Fruit fly (Drosophila melanogaster) whole organism, embryonic: Measurements from ENCODE around the gene cl.

Experiments used
- Asciz ChIP-seq: fragments of 200-800 bp; sonication (Bioruptor generic); optimal IDR thresholded peaks from 2 replicates; lab custom pipeline; 2017; ENCODE audit warnings: missing biosample characterization, mild to moderate bottlenecking, missing genetic modification characterization, missing genetic modification reagents
- BtbVII ChIP-seq: fragments of 200-800 bp; sonication (Bioruptor generic); optimal IDR thresholded peaks from 3 replicates; lab custom pipeline; 2017; ENCODE audit warnings: missing biosample characterization, mild to moderate bottlenecking, missing genetic modification characterization
- CG10565 ChIP-seq: fragments of 200-800 bp; sonication (Bioruptor generic); optimal IDR thresholded peaks from 3 replicates; lab custom pipeline; 2016; ENCODE audit warnings: missing biosample characterization, mild to moderate bottlenecking, missing genetic modification characterization
- CG12659 ChIP-seq: fragments of 200-800 bp; sonication (Bioruptor generic); optimal IDR thresholded peaks from 3 replicates; lab custom pipeline; 2017; ENCODE audit warnings: mild to moderate bottlenecking, missing biosample characterization, missing genetic modification reagents, missing genetic modification characterization
- CG12942 ChIP-seq: fragments of 200-800 bp; sonication (Bioruptor generic); optimal IDR thresholded peaks from 3 replicates; lab custom pipeline; 2016; ENCODE audit warnings: missing biosample characterization, missing genetic modification characterization
- CG15011 ChIP-seq: fragments of 200-800 bp; sonication (Bioruptor generic); optimal IDR thresholded peaks from 3 replicates; lab custom pipeline; 2018; ENCODE audit warnings: missing biosample characterization, mild to moderate bottlenecking, missing genetic modification characterization
- CG16779 ChIP-seq: fragments of 200-800 bp; sonication (Bioruptor generic); IDR thresholded peaks from 2 replicates; pipeline ENCODE4 v1.3.6; 2022; ENCODE audit warnings: missing biosample characterization, missing genetic modification characterization
- CG17186 ChIP-seq: fragments of 200-800 bp; sonication (Bioruptor generic); optimal IDR thresholded peaks from 3 replicates; lab custom pipeline; 2017; ENCODE audit warnings: missing biosample characterization, missing genetic modification reagents, missing genetic modification characterization
- CG17328 ChIP-seq: fragments of 200-800 bp; sonication (Bioruptor generic); IDR thresholded peaks from 2 replicates; pipeline ENCODE4 v1.3.6; 2022; ENCODE audit warnings: missing biosample characterization, missing genetic modification characterization
- CG17385 ChIP-seq: fragments of 200-800 bp; sonication (Bioruptor generic); optimal IDR thresholded peaks from 3 replicates; lab custom pipeline; 2018; ENCODE audit warnings: missing biosample characterization, mild to moderate bottlenecking, missing genetic modification characterization
- CG2129 ChIP-seq: fragments of 200-800 bp; sonication (Bioruptor generic); IDR thresholded peaks from 2 replicates; pipeline ENCODE4 v1.3.6; 2022; ENCODE audit warnings: missing biosample characterization, missing genetic modification characterization; ENCODE audit not compliant: partially characterized antibody
- CG31388 ChIP-seq: fragments of 200-800 bp; sonication (Bioruptor generic); optimal IDR thresholded peaks from 2 replicates; lab custom pipeline; 2016; ENCODE audit warnings: missing biosample characterization, missing genetic modification characterization
- CG32532 ChIP-seq: fragments of 200-800 bp; sonication (Bioruptor generic); IDR thresholded peaks from 2 replicates; pipeline ENCODE4 v1.3.6; 2022; ENCODE audit warnings: missing biosample characterization, missing genetic modification characterization
- CG32767 ChIP-seq: fragments of 200-800 bp; sonication (Bioruptor generic); IDR thresholded peaks from 2 replicates; pipeline ENCODE4 v1.3.6; 2022; ENCODE audit warnings: missing biosample characterization, missing genetic modification characterization
- CG33557 ChIP-seq: fragments of 200-800 bp; sonication (Bioruptor generic); optimal IDR thresholded peaks from 2 replicates; lab custom pipeline; 2019; ENCODE audit warnings: missing biosample characterization, mild to moderate bottlenecking, missing genetic modification characterization, moderate library complexity
- CG3847 ChIP-seq: fragments of 200-800 bp; sonication (Bioruptor generic); IDR thresholded peaks from 2 replicates; pipeline ENCODE4 v1.3.6; 2022; ENCODE audit warnings: missing biosample characterization, missing genetic modification characterization
- CG4730 ChIP-seq: fragments of 200-800 bp; sonication (Bioruptor generic); IDR thresholded peaks from 2 replicates; pipeline ENCODE4 v1.3.6; 2022; ENCODE audit warnings: missing biosample characterization, missing genetic modification characterization
- CG4820 ChIP-seq: fragments of 200-800 bp; sonication (Bioruptor generic); optimal IDR thresholded peaks from 3 replicates; lab custom pipeline; 2016; ENCODE audit warnings: missing biosample characterization, missing genetic modification characterization
- CG6854 ChIP-seq: fragments of 200-800 bp; sonication (Bioruptor generic); optimal IDR thresholded peaks from 3 replicates; lab custom pipeline; 2017; ENCODE audit warnings: missing biosample characterization, mild to moderate bottlenecking, missing genetic modification characterization
- CG7928 ChIP-seq: fragments of 200-800 bp; sonication (Bioruptor generic); optimal IDR thresholded peaks from 2 replicates; lab custom pipeline; 2017; ENCODE audit warnings: missing biosample characterization, mild to moderate bottlenecking, missing genetic modification characterization
- CG8478 ChIP-seq: fragments of >200 bp; optimal IDR thresholded peaks from 2 replicates; lab custom pipeline; 2018
- CG9817 ChIP-seq: fragments of 200-800 bp; sonication (Bioruptor generic); optimal IDR thresholded peaks from 2 replicates; lab custom pipeline; 2018; ENCODE audit warnings: missing biosample characterization, mild to moderate bottlenecking, missing genetic modification characterization, moderate library complexity
- Fer1 ChIP-seq: fragments of 200-800 bp; sonication (Bioruptor generic); optimal IDR thresholded peaks from 2 replicates; lab custom pipeline; 2017; ENCODE audit warnings: missing biosample characterization, mild to moderate bottlenecking, missing genetic modification characterization
- Hey ChIP-seq: fragments of 200-800 bp; sonication (Bioruptor generic); optimal IDR thresholded peaks from 3 replicates; lab custom pipeline; 2018; ENCODE audit warnings: missing biosample characterization, mild to moderate bottlenecking, missing genetic modification characterization
- Hr78 ChIP-seq, 2 experiments: fragments of 200-800 bp in 1 of 2; fragments of >200 bp in 1 of 2; sonication (Bioruptor generic) in 1 of 2; optimal IDR thresholded peaks; 2 replicates each; lab custom pipeline; 2017 to 2019; ENCODE audit warnings: missing biosample characterization in 2 of 2, missing genetic modification characterization in 2 of 2, mild to moderate bottlenecking in 1 of 2, moderate library complexity in 1 of 2
- Med ChIP-seq: fragments of 200-800 bp; sonication (Bioruptor generic); peaks from one replicate; lab custom pipeline; 2016; ENCODE audit warnings: missing biosample characterization, missing genetic modification characterization, mild to moderate bottlenecking, inconsistent platforms, moderate library complexity
- NC2β ChIP-seq: fragments of 200-800 bp; sonication (Bioruptor generic); optimal IDR thresholded peaks from 2 replicates; lab custom pipeline; 2016; ENCODE audit warnings: missing biosample characterization, missing genetic modification characterization
- Sox102F ChIP-seq: fragments of 200-800 bp; sonication (Bioruptor generic); optimal IDR thresholded peaks from 2 replicates; lab custom pipeline; 2018; ENCODE audit warnings: missing biosample characterization, mild to moderate bottlenecking, missing genetic modification characterization, moderate library complexity
- Taf1 ChIP-seq: fragments of 200-800 bp; sonication (Bioruptor generic); IDR thresholded peaks from 2 replicates; pipeline ENCODE4 v1.3.6; 2022; ENCODE audit warnings: missing biosample characterization, missing genetic modification characterization
- al ChIP-seq: fragments of 200-800 bp; sonication (Bioruptor generic); IDR thresholded peaks from 2 replicates; pipeline ENCODE4 v1.3.6; 2022; ENCODE audit warnings: missing biosample characterization, missing genetic modification characterization
- bowl ChIP-seq: fragments of 200-800 bp; sonication (Bioruptor generic); IDR thresholded peaks from 2 replicates; pipeline ENCODE4 v1.3.6; 2022; ENCODE audit warnings: missing biosample characterization, missing genetic modification characterization
- caup ChIP-seq: fragments of 200-800 bp; sonication (Bioruptor generic); optimal IDR thresholded peaks from 3 replicates; lab custom pipeline; 2017; ENCODE audit warnings: missing biosample characterization, mild to moderate bottlenecking, missing genetic modification characterization, moderate library complexity; ENCODE audit not compliant: severe bottlenecking
- crp ChIP-seq, 2 experiments: fragments of 200-800 bp; sonication (Bioruptor generic); optimal IDR thresholded peaks; 2 replicates in 1 of 2; 3 replicates in 1 of 2; lab custom pipeline; 2017; ENCODE audit warnings: missing biosample characterization in 2 of 2, missing genetic modification characterization in 2 of 2, mild to moderate bottlenecking in 1 of 2, moderate library complexity in 1 of 2
- eyg ChIP-seq: fragments of 200-800 bp; sonication (Bioruptor generic); optimal IDR thresholded peaks from 3 replicates; lab custom pipeline; 2016; ENCODE audit warnings: missing biosample characterization, missing genetic modification characterization
- ftz-f1 ChIP-seq: fragments of 200-800 bp; sonication (Bioruptor generic); optimal IDR thresholded peaks from 2 replicates; lab custom pipeline; 2016; ENCODE audit warnings: missing biosample characterization, missing genetic modification characterization
- gsb-n ChIP-seq: fragments of 200-800 bp; sonication (Bioruptor generic); optimal IDR thresholded peaks from 3 replicates; lab custom pipeline; 2018; ENCODE audit warnings: missing biosample characterization, mild to moderate bottlenecking, missing genetic modification characterization
- jing ChIP-seq: fragments of 200-800 bp; sonication (Bioruptor generic); optimal IDR thresholded peaks from 2 replicates; lab custom pipeline; 2018; ENCODE audit warnings: missing biosample characterization, mild to moderate bottlenecking, missing genetic modification characterization
- klu ChIP-seq: fragments of 200-800 bp; sonication (Bioruptor generic); IDR thresholded peaks from 2 replicates; pipeline ENCODE4 v1.3.6; 2022; ENCODE audit warnings: missing biosample characterization, missing genetic modification characterization
- oc ChIP-seq: fragments of 200-800 bp; sonication (Bioruptor generic); optimal IDR thresholded peaks from 2 replicates; lab custom pipeline; 2018; ENCODE audit warnings: missing biosample characterization, mild to moderate bottlenecking, missing genetic modification characterization, moderate library complexity
- peb ChIP-seq: fragments of 200-800 bp; sonication (Bioruptor generic); IDR thresholded peaks from 2 replicates; pipeline ENCODE4 v1.3.6; 2022; ENCODE audit warnings: missing biosample characterization, missing genetic modification characterization
- pnt ChIP-seq: fragments of 200-800 bp; sonication (Bioruptor generic); optimal IDR thresholded peaks from 3 replicates; lab custom pipeline; 2016; ENCODE audit warnings: missing biosample characterization, missing genetic modification characterization
- rib ChIP-seq: fragments of 200-800 bp; sonication (Bioruptor generic); IDR thresholded peaks from 2 replicates; pipeline ENCODE4 v1.3.6; 2022; ENCODE audit warnings: missing biosample characterization, missing genetic modification characterization
- scrt ChIP-seq: fragments of 200-800 bp; sonication (Bioruptor generic); optimal IDR thresholded peaks from 2 replicates; lab custom pipeline; 2018; ENCODE audit warnings: missing biosample characterization, mild to moderate bottlenecking, missing genetic modification characterization, moderate library complexity
- sima ChIP-seq: fragments of 200-800 bp; sonication (Bioruptor generic); optimal IDR thresholded peaks from 2 replicates; lab custom pipeline; 2016; ENCODE audit warnings: missing biosample characterization, missing genetic modification characterization
- slou ChIP-seq: fragments of 200-800 bp; sonication (Bioruptor generic); optimal IDR thresholded peaks from 3 replicates; lab custom pipeline; 2016; ENCODE audit warnings: missing biosample characterization, missing genetic modification characterization
- sug ChIP-seq: fragments of 200-800 bp; optimal IDR thresholded peaks from 2 replicates; lab custom pipeline; 2019; ENCODE audit warnings: missing biosample characterization, mild to moderate bottlenecking, missing genetic modification characterization, moderate library complexity
- tup ChIP-seq: fragments of 200-800 bp; sonication (Bioruptor generic); optimal IDR thresholded peaks from 2 replicates; lab custom pipeline; 2016; ENCODE audit warnings: missing biosample characterization, mild to moderate bottlenecking, missing genetic modification characterization, moderate library complexity
- vnd ChIP-seq: fragments of 200-800 bp; sonication (Bioruptor generic); IDR thresholded peaks from 3 replicates; pipeline ENCODE4 v1.3.6; 2022; ENCODE audit warnings: missing biosample characterization, missing genetic modification characterization; ENCODE audit not compliant: partially characterized antibody
- wek ChIP-seq: fragments of 200-800 bp; sonication (Bioruptor generic); optimal IDR thresholded peaks from 3 replicates; lab custom pipeline; 2018; ENCODE audit warnings: missing biosample characterization, mild to moderate bottlenecking, missing genetic modification characterization, moderate library complexity

The cl gene

dm6 chr2L:5523848-5524473 lies 4.0 kb downstream of the cl start, which contains the start of the genes Vps52 and Elp4 (continued):
- no peak for TF ChIP-seq CG10565 (GFP tag; lab: Kevin White, UChicago)
- peak; percentile 71 for TF ChIP-seq CG12942 (GFP tag; lab: Kevin White, UChicago)
- peak; percentile 86 for TF ChIP-seq Med (GFP tag; lab: Kevin White, UChicago)
- no peak for TF ChIP-seq Hey
- peak; percentile 16 for TF ChIP-seq BtbVII (GFP tag; lab: Kevin White, UChicago)
- TF ChIP-seq scrt: no peak
- TF ChIP-seq ftz-f1: no peak
- TF ChIP-seq CG4730 (GFP tag; lab: Robert Waterston, UW): peak; percentile 60
- no peak for TF ChIP-seq CG8478 (lab: Kevin White, UChicago)
- TF ChIP-seq sug: peak; percentile 85
- peak; percentile 65; the same call in 1 of the 2 replicates for TF ChIP-seq CG32767
- TF ChIP-seq bowl (GFP tag; lab: Robert Waterston, UW): no peak
- TF ChIP-seq CG9817: peak; percentile 75
- TF ChIP-seq CG7928 (GFP tag; lab: Kevin White, UChicago): no peak
- peak; percentile 58 for TF ChIP-seq CG17328 (GFP tag; lab: Robert Waterston, UW)
- peak in 1 of 2 experiments; percentile 20 for TF ChIP-seq Hr78 (GFP tag; optimal IDR thresholded peaks at IDR 0.05; lab: Kevin White, UChicago)
- peak; percentile 69 for TF ChIP-seq wek
- no peak for TF ChIP-seq CG6854 (GFP tag; lab: Kevin White, UChicago)
- TF ChIP-seq caup (GFP tag; lab: Kevin White, UChicago): no peak
- TF ChIP-seq eyg (GFP tag; lab: Kevin White, UChicago): no peak
- TF ChIP-seq CG15011 (GFP tag; lab: Kevin White, UChicago): no peak
- peak; percentile 36; the same call in 1 of the 2 replicates for TF ChIP-seq peb (GFP tag; lab: Robert Waterston, UW)
- no peak for TF ChIP-seq tup (GFP tag; lab: Kevin White, UChicago)
- peak; percentile 53 for TF ChIP-seq al (GFP tag; lab: Robert Waterston, UW)
- peak; percentile 74 for TF ChIP-seq Fer1
- TF ChIP-seq Taf1 (GFP tag; lab: Robert Waterston, UW): peak; percentile 29; the same call in 1 of the 2 replicates
- TF ChIP-seq CG33557 (GFP tag; lab: Kevin White, UChicago): peak; percentile 67
- TF ChIP-seq klu (GFP tag; lab: Robert Waterston, UW): peak; percentile 58; the same call in 1 of the 2 replicates
- no peak for TF ChIP-seq jing
- no peak for TF ChIP-seq Sox102F (GFP tag; lab: Kevin White, UChicago)
- TF ChIP-seq oc (tag; lab: Kevin White, UChicago): peak; percentile 53
- TF ChIP-seq CG17385: peak; percentile 66
- peak; percentile 80 to 95 for TF ChIP-seq crp (GFP tag; optimal IDR thresholded peaks at IDR 0.05; lab: Kevin White, UChicago)
- peak; percentile 63 for TF ChIP-seq CG2129 (GFP tag; lab: Robert Waterston, UW)
- TF ChIP-seq sima (GFP tag; lab: Kevin White, UChicago): no peak
- TF ChIP-seq CG31388: peak; percentile 37
- TF ChIP-seq rib (GFP tag; lab: Robert Waterston, UW): peak; percentile 68; the same call in 1 of the 2 replicates
- no peak for TF ChIP-seq CG16779
- TF ChIP-seq NC2β (GFP tag; lab: Kevin White, UChicago): peak; percentile 34
- TF ChIP-seq gsb-n (tag; lab: Kevin White, UChicago): peak; percentile 66
- TF ChIP-seq CG4820 (GFP tag; lab: Kevin White, UChicago): peak; percentile 54
- peak; percentile 78 for TF ChIP-seq vnd (GFP tag; lab: Robert Waterston, UW)
- TF ChIP-seq CG32532 (GFP tag; lab: Robert Waterston, UW): peak; percentile 80
- peak; percentile 73 for TF ChIP-seq CG3847
- TF ChIP-seq slou (GFP tag; lab: Kevin White, UChicago): peak; percentile 79
- peak; percentile 27 for TF ChIP-seq CG17186 (GFP tag; lab: Kevin White, UChicago)
- TF ChIP-seq pnt (GFP tag; lab: Kevin White, UChicago): peak; percentile 20
- no peak for TF ChIP-seq Asciz (GFP tag; lab: Kevin White, UChicago)
- TF ChIP-seq CG12659 (GFP tag; lab: Kevin White, UChicago): peak; percentile 89
